Fruit fly (Drosophila melanogaster): ENCODE measurements around the gene jumu.
A peak's percentile ranks its signal among the peaks of the same experiment; 100 is the strongest.

Gene jumu

DNA sequence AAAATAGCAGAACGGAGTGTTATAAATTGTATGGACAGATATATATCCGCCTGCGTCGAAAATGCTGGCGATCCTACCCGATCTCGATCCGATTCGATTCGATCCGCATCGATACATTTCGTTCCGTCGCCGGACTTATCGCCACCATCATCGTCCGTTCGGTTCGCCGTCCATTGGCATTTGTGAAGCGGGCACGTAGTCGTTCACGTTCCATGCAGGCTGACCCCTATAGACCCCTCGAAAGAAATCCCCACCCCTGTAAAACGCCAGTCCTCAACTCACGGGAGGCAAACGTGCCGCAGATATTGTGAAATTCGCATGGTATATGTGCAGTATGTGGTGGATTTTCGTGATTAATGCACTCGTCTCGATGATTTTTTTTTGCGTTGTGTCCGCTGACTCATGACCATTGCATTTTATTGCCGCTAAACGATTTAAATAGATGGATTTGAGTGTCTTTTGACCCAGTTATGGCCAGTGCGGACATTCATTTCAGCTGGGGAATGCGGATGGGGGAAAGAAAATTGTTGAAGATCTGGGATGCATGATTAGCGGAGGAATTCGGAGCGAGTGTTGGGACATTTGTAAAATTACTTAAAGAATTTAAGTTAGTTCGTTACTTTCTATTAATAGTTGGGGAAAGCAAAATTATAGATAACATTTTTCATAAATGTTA lies 42.0 kb downstream of the jumu start:
- peak; percentile 64 for TF ChIP-seq cic (GFP tag; optimal IDR thresholded peaks at IDR 0.05)
- TF ChIP-seq CG7101 (tag; optimal IDR thresholded peaks at IDR 0.05) = no peak
- no peak for TF ChIP-seq Mnt (GFP tag; optimal IDR thresholded peaks at IDR 0.05)
- no peak for TF ChIP-seq pad (GFP tag; optimal IDR thresholded peaks at IDR 0.05)
- peak; percentile 76 for TF ChIP-seq kay (GFP tag; ENCODE audit: borderline replicate concordance)
- TF ChIP-seq tj (GFP tag; optimal IDR thresholded peaks at IDR 0.05) = peak; percentile 29
- no peak for TF ChIP-seq CG5204 (GFP tag; optimal IDR thresholded peaks at IDR 0.05)
- no peak for TF ChIP-seq cnc (optimal IDR thresholded peaks at IDR 0.05)

DNA sequence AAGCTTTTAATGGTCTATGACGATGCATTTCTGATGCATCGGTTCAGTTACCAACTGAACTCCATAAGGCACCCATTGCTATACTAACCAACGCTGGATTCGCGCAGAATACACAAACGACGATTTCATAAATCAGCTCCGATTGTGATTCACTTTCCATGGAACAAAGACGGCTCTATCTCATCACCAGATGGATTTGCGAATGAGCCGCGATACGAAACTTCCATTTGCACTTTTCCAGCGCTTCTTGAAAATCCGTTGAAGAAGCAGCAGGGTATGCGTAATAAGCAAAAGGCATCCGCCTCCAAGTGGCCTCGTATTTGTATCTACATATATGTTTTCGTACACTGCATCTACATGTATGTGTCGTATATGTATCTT lies 42.5 kb downstream of the jumu start:
- TF ChIP-seq Mnt (GFP tag; optimal IDR thresholded peaks at IDR 0.05) (no peak), CG12768 (GFP tag; optimal IDR thresholded peaks at IDR 0.05) (no peak), Hr96 (GFP tag; optimal IDR thresholded peaks at IDR 0.05) (no peak), CG5204 (GFP tag; optimal IDR thresholded peaks at IDR 0.05) (no peak), Crg-1 (GFP tag; optimal IDR thresholded peaks at IDR 0.05) (no peak), kay (GFP tag; ENCODE audit: borderline replicate concordance) (no peak), cic (GFP tag; optimal IDR thresholded peaks at IDR 0.05) (no peak), CG7045 (GFP tag; optimal IDR thresholded peaks at IDR 0.05) (no peak)

DNA sequence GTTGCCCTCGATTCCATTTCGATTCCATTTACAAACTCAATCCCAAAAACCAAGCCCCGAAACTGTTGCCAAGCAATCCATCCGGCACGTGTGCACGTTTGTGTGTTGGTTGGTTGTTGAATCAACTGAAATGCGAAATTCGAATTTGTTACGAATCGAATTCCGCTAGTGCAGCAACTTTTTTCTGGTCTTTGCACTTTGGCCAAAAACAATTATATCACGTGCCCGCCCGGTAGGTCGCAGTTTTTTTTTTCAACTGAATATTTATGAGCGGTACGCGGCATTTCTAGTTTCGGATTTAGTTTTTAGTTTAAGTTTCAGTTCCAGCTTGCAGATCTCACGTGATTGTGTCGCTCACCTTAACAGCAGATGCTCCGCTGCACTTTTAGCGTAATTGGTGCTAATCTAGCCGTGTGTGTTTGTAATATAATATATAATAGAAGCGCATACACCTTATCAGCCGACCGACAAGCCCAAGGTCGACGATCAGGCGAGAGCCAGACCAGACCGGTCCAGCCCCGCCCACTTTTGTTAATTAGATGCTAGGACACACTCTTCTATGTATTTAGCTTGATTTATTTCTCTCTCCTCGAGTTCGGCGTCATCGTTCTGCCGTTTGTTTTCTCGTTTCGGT lies 43.2 kb downstream of the jumu start:
- TF ChIP-seq cic (GFP tag; optimal IDR thresholded peaks at IDR 0.05) (peak; percentile 87), Crg-1 (GFP tag; optimal IDR thresholded peaks at IDR 0.05) (no peak), toe (GFP tag; optimal IDR thresholded peaks at IDR 0.05) (no peak), Hr96 (GFP tag; optimal IDR thresholded peaks at IDR 0.05) (no peak), tj (GFP tag; optimal IDR thresholded peaks at IDR 0.05) (peak; percentile 97), CG12768 (GFP tag; optimal IDR thresholded peaks at IDR 0.05) (peak; percentile 67), kay (GFP tag; ENCODE audit: borderline replicate concordance) (peak; percentile 95), Mnt (GFP tag; optimal IDR thresholded peaks at IDR 0.05) (peak; percentile 17), cnc (optimal IDR thresholded peaks at IDR 0.05) (peak in 1 of 2 experiments; percentile 17), ovo (GFP tag; optimal IDR thresholded peaks at IDR 0.05) (peak; percentile 4), bab1 (GFP tag; optimal IDR thresholded peaks at IDR 0.05) (no peak)

DNA sequence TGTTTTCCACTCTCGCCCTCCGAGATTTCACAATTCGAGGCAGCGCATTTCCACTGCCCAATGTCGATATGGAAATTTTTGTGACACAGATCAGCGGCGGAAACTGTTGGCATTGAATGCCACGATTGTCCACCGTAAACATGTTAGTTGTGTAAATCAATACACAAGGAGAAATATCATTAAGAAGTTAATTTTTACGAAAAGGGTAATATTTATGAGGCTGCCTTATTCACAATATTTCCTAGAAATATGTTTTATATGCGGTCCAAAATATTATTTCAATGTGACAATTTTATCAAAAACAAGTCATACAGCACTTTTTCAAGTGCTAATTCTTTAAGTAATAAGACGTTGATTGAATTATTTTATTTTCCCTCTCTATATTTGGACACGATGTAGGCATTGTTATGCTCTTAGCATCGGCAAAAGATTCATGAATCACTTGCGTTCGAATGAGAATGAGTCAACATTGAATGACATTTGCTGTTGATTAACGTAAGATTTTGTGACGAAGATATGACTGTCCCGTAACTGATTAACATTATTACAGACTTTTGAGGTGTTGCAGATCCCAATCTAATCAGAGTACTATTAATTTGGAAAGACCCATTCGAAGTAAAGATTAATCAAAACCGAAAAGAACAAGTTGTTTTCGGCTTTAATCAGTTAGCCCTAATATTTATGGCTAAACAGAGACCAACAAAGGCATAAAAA lies 43.8 kb downstream of the jumu start:
- TF ChIP-seq Mnt (GFP tag; optimal IDR thresholded peaks at IDR 0.05) (no peak), CG1620 (GFP tag; optimal IDR thresholded peaks at IDR 0.05) (no peak), bab1 (GFP tag; optimal IDR thresholded peaks at IDR 0.05) (no peak), cnc (optimal IDR thresholded peaks at IDR 0.05) (no peak), pad (GFP tag; optimal IDR thresholded peaks at IDR 0.05) (no peak), Clk (GFP tag; optimal IDR thresholded peaks at IDR 0.05) (no peak), cic (GFP tag; optimal IDR thresholded peaks at IDR 0.05) (no peak), CG33017 (tag; optimal IDR thresholded peaks at IDR 0.05) (no peak), CG11617 (GFP tag; optimal IDR thresholded peaks at IDR 0.05) (no peak), CG7045 (GFP tag; optimal IDR thresholded peaks at IDR 0.05) (no peak), CG12768 (GFP tag; optimal IDR thresholded peaks at IDR 0.05) (no peak), CG14711 (tag; optimal IDR thresholded peaks at IDR 0.05) (no peak), tj (GFP tag; optimal IDR thresholded peaks at IDR 0.05) (no peak), Hr96 (GFP tag; optimal IDR thresholded peaks at IDR 0.05) (no peak), toe (GFP tag; optimal IDR thresholded peaks at IDR 0.05) (no peak), Crg-1 (GFP tag; optimal IDR thresholded peaks at IDR 0.05) (no peak)

DNA sequence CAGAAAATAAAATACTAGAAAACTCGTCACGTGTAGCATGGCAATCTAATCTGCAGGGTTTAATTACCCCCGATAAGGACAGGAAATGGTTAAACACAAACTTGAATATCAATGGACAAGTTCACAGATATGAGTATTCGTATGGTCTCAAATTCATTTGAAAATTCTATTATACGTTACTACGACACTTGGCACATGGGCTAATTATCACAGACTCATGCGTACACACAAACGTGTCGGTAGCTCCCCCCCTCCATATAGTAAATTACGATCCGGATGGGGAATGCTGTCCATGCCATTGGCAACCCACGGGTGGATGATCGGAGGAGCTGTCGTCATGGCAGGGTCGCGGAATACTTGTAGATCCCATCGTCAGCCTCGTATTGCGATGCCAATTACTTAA lies 44.4 kb downstream of the jumu start:
- TF ChIP-seq Hr96 (GFP tag; optimal IDR thresholded peaks at IDR 0.05) (no peak), cic (GFP tag; optimal IDR thresholded peaks at IDR 0.05) (peak; percentile 90), Clk (GFP tag; optimal IDR thresholded peaks at IDR 0.05) (no peak), kay (GFP tag; ENCODE audit: borderline replicate concordance) (peak; percentile 77), bab1 (GFP tag; optimal IDR thresholded peaks at IDR 0.05) (no peak), Mnt (GFP tag; optimal IDR thresholded peaks at IDR 0.05) (peak; percentile 76), CG14711 (tag; optimal IDR thresholded peaks at IDR 0.05) (no peak), cnc (optimal IDR thresholded peaks at IDR 0.05) (no peak), CG33017 (tag; optimal IDR thresholded peaks at IDR 0.05) (no peak), CG7101 (tag; optimal IDR thresholded peaks at IDR 0.05) (no peak), CG12768 (GFP tag; optimal IDR thresholded peaks at IDR 0.05) (no peak), CG5204 (GFP tag; optimal IDR thresholded peaks at IDR 0.05) (no peak), CG1620 (GFP tag; optimal IDR thresholded peaks at IDR 0.05) (no peak)

DNA sequence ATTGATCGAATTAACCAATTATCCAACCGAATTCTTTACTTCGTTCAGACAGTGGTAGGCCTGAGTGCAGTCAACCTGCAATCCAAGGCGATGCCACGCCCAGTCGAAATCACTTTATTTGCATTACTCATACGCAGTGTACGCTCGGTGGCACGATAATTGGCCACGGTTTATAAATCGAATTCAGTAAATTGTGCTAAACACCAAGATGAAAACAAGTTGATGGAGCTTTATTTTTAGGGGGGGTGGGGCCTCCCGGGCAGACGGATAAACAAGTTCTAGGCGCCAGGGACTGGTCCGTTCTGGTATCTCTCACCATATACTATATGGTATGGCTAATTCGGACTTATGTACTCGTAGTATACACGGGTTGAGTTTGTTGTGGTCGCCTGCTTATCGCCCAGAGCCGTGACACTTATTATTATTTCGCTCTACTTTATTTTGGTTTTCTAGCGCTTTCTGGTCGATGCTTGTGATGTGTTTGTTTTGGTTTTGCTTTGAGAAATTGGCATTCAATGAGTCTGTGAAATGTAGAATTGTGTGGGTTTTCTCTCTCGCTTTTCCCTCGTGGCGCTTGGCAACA lies 45.3 kb downstream of the jumu start:
- no peak for TF ChIP-seq CG14711 (tag; optimal IDR thresholded peaks at IDR 0.05)
- TF ChIP-seq cic (GFP tag; optimal IDR thresholded peaks at IDR 0.05) = peak; percentile 23
- TF ChIP-seq pad (GFP tag; optimal IDR thresholded peaks at IDR 0.05) = no peak
- TF ChIP-seq CG33017 (tag; optimal IDR thresholded peaks at IDR 0.05) = no peak
- TF ChIP-seq Clk (GFP tag; optimal IDR thresholded peaks at IDR 0.05) = no peak

Data from whole organism, adult.